Worm (Caenorhabditis elegans) whole organism, late embryonic: ENCODE results near the gene F07E5.9.

Source experiments
- ceh-22 ChIP-seq: sonication (generic microtip); optimal IDR thresholded peaks from 2 replicates; lab custom pipeline; 2017; ENCODE audit warnings: missing biosample characterization, missing genetic modification characterization
- ceh-9 ChIP-seq: sonication (generic microtip); optimal IDR thresholded peaks from 2 replicates; lab custom pipeline; 2016; ENCODE audit warnings: mild to moderate bottlenecking, missing genetic modification characterization, inconsistent platforms, missing compliant biosample characterization
- che-1 ChIP-seq: sonication (generic microtip); optimal IDR thresholded peaks from 2 replicates; lab custom pipeline; 2016; ENCODE audit warnings: mild to moderate bottlenecking, missing genetic modification characterization, missing compliant biosample characterization
- dve-1 ChIP-seq: sonication (generic microtip); optimal IDR thresholded peaks from 2 replicates; lab custom pipeline; 2017; ENCODE audit warnings: antibody characterized with exemption, mild to moderate bottlenecking, missing genetic modification characterization, missing compliant biosample characterization
- ets-4 ChIP-seq: sonication (generic microtip); optimal IDR thresholded peaks from 2 replicates; lab custom pipeline; 2016; ENCODE audit warnings: missing genetic modification characterization, missing compliant biosample characterization
- lim-6 ChIP-seq: sonication (generic microtip); optimal IDR thresholded peaks from 2 replicates; lab custom pipeline; 2016; ENCODE audit warnings: missing genetic modification characterization, missing compliant biosample characterization
- pha-4 ChIP-seq: fragments of 150-350 bp; optimal IDR thresholded peaks from 2 replicates; lab custom pipeline; 2018; ENCODE audit warnings: missing biosample characterization, missing genetic modification reagents, missing genetic modification characterization
- ttx-3 ChIP-seq: sonication (generic microtip); optimal IDR thresholded peaks from 2 replicates; lab custom pipeline; 2016; ENCODE audit warnings: missing genetic modification reagents, missing genetic modification characterization, missing compliant biosample characterization
- unc-55 ChIP-seq: sonication (generic microtip); optimal IDR thresholded peaks from 2 replicates; lab custom pipeline; 2017; ENCODE audit warnings: missing biosample characterization, missing genetic modification reagents, missing genetic modification characterization

DNA sequence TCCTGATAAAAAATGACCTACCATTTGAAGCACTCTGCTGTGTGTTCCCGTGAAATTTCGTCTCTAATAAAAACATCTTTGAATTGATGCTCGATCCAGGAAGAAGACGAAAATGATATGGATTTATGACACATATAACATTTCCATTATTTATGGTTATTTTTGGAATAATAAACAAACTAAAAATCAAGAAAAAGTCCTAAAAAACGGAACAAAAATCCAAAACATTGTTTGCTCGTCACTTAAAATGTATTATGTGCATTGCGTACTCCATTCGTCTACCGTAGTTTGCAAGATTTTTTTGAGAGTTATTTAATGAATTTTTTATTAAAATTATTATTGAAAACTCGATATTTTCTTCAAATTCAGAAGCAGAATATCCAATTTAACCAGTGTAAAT lies 37.9 kb downstream of the F07E5.9 start, which contains the start of gene bath-20:
- no peak for TF ChIP-seq ets-4 (tag; lab: Kevin White, UChicago)
- TF ChIP-seq che-1 (tag; lab: Kevin White, UChicago), result no peak
- TF ChIP-seq lim-6, result no peak
- no peak for TF ChIP-seq ttx-3 (tag; lab: Kevin White, UChicago)
- no peak for TF ChIP-seq dve-1 (tag; lab: Kevin White, UChicago)
- no peak for TF ChIP-seq unc-55 (GFP tag; lab: Kevin White, UChicago)
- no peak for TF ChIP-seq ceh-9 (tag; lab: Kevin White, UChicago)
- no peak for TF ChIP-seq ceh-22 (tag; lab: Kevin White, UChicago)
- no peak for TF ChIP-seq pha-4 (tag; lab: Kevin White, UChicago)
